Fruit fly (Drosophila melanogaster): ENCODE measurements around the gene Ku80.

DNA sequence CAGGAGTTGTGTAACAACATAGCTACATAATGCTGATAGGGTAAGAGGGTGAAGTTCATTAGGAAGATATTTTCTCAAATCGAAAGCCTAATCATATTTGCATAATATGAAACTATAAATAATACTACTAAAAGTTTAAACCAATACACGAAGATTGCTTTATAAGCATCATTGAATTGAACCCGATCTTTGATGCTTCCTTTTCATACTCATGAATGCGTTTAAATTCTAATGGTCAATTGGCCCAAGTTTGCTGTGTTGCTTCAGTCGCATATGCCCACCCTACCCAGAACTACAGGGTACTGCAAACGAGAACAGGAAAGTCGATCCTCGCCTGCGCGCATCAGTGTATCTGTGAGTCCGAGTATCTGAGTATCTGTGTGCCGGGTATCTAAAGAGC is 27.4 kb downstream of the Ku80 start:
- TF ChIP-seq spab (GFP tag; optimal IDR thresholded peaks at IDR 0.05): peak; percentile 20
- TF ChIP-seq salr (GFP tag; optimal IDR thresholded peaks at IDR 0.05): peak; percentile 80 to 88
- peak; percentile 53 for TF ChIP-seq CG11902 (GFP tag; optimal IDR thresholded peaks at IDR 0.05)
- TF ChIP-seq CG11762 (GFP tag; optimal IDR thresholded peaks at IDR 0.05; ENCODE audit: insufficient read depth): no peak
- TF ChIP-seq fd59A (GFP tag; optimal IDR thresholded peaks at IDR 0.05): peak; percentile 93
- peak; percentile 69 for TF ChIP-seq Lpt (GFP tag; optimal IDR thresholded peaks at IDR 0.05)
- TF ChIP-seq net (GFP tag; optimal IDR thresholded peaks at IDR 0.05): peak; percentile 85
- peak; percentile 94 for TF ChIP-seq pdm3 (GFP tag; optimal IDR thresholded peaks at IDR 0.05)
- TF ChIP-seq CG9139 (GFP tag; optimal IDR thresholded peaks at IDR 0.05): no peak
- TF ChIP-seq Ets96B (tag; optimal IDR thresholded peaks at IDR 0.05): peak; percentile 2
- peak; percentile 97 for TF ChIP-seq lz (GFP tag; optimal IDR thresholded peaks at IDR 0.05)
- TF ChIP-seq Sox14 (GFP tag; optimal IDR thresholded peaks at IDR 0.05): peak; percentile 96
- TF ChIP-seq esn (GFP tag; optimal IDR thresholded peaks at IDR 0.05): peak; percentile 98

Data from whole organism, prepupa.